Fruit fly (Drosophila melanogaster): ENCODE data around the gene TrissinR.
A peak's percentile ranks its signal among the peaks of the same experiment; 100 is the strongest.

The TrissinR gene

dm6 chr2L:5797977-5798376 lies 25.8 kb upstream of the TrissinR start (continued):
- TF ChIP-seq knrl (GFP tag; IDR thresholded peaks at IDR 0.05; ENCODE audit: partially characterized antibody) = no peak
- TF ChIP-seq CG10209 (GFP tag; optimal IDR thresholded peaks at IDR 0.05) = peak; percentile 68
- TF ChIP-seq Sox102F (GFP tag; optimal IDR thresholded peaks at IDR 0.05) = peak; percentile 48
- no peak for TF ChIP-seq CG30431 (GFP tag; optimal IDR thresholded peaks at IDR 0.05)
- TF ChIP-seq CG4820 (GFP tag; optimal IDR thresholded peaks at IDR 0.05) = peak; percentile 5
- no peak for TF ChIP-seq pzg (GFP tag; optimal IDR thresholded peaks at IDR 0.05)
- peak; percentile 26 for TF ChIP-seq CG10654 (GFP tag; optimal IDR thresholded peaks at IDR 0.05)
- no peak for TF ChIP-seq Scr (GFP tag; IDR thresholded peaks at IDR 0.05; ENCODE audit: partially characterized antibody)
- no peak for TF ChIP-seq repo (GFP tag; optimal IDR thresholded peaks at IDR 0.05)
- TF ChIP-seq Hmr (GFP tag; optimal IDR thresholded peaks at IDR 0.05) = peak; percentile 80
- TF ChIP-seq danr (GFP tag; IDR thresholded peaks at IDR 0.05) = no peak
- no peak for TF ChIP-seq gcm (GFP tag; optimal IDR thresholded peaks at IDR 0.05)
- no peak for TF ChIP-seq chn (GFP tag; optimal IDR thresholded peaks at IDR 0.05)
- TF ChIP-seq Ets65A (GFP tag) = peak; percentile 71
- peak; percentile 63 for TF ChIP-seq CG2120 (GFP tag; optimal IDR thresholded peaks at IDR 0.05)
- TF ChIP-seq amos (GFP tag; IDR thresholded peaks at IDR 0.05; ENCODE audit: partially characterized antibody) = no peak
- peak; percentile 19 for TF ChIP-seq CG13123 (GFP tag; optimal IDR thresholded peaks at IDR 0.05)
- peak; percentile 61 for TF ChIP-seq CG15011 (GFP tag; optimal IDR thresholded peaks at IDR 0.05)
- peak; percentile 30 for TF ChIP-seq CG33213 (GFP tag; optimal IDR thresholded peaks at IDR 0.05)
- TF ChIP-seq Dref (GFP tag; IDR thresholded peaks at IDR 0.05) = no peak
- TF ChIP-seq jing (GFP tag; optimal IDR thresholded peaks at IDR 0.05) = no peak
- TF ChIP-seq CG8089 (GFP tag; optimal IDR thresholded peaks at IDR 0.05) = no peak
- peak; percentile 47 for TF ChIP-seq CG9727 (GFP tag; optimal IDR thresholded peaks at IDR 0.05)
- TF ChIP-seq tup (GFP tag; optimal IDR thresholded peaks at IDR 0.05) = peak; percentile 17
- TF ChIP-seq fd96Cb (tag; optimal IDR thresholded peaks at IDR 0.05) = peak; percentile 24
- TF ChIP-seq Bdp1 (GFP tag; optimal IDR thresholded peaks at IDR 0.05) = no peak
- no peak for TF ChIP-seq Kr (GFP tag; optimal IDR thresholded peaks at IDR 0.05)
- no peak for TF ChIP-seq bbx (GFP tag; IDR thresholded peaks at IDR 0.05; ENCODE audit: partially characterized antibody)
- peak; percentile 56 for TF ChIP-seq CG12104 (GFP tag; optimal IDR thresholded peaks at IDR 0.05)
- TF ChIP-seq scrt (GFP tag; optimal IDR thresholded peaks at IDR 0.05) = peak; percentile 46
- no peak for TF ChIP-seq CG17612 (GFP tag; IDR thresholded peaks at IDR 0.05)
- TF ChIP-seq CG17912 (GFP tag; optimal IDR thresholded peaks at IDR 0.05) = no peak
- no peak for TF ChIP-seq CG4617 (GFP tag; optimal IDR thresholded peaks at IDR 0.05; ENCODE audit: borderline replicate concordance)
- peak; percentile 65; the same call in 2 of the 3 replicates for TF ChIP-seq dysf (GFP tag; IDR thresholded peaks at IDR 0.05)
- no peak for TF ChIP-seq CG11085 (GFP tag; IDR thresholded peaks at IDR 0.05)
- TF ChIP-seq C15 (GFP tag; IDR thresholded peaks at IDR 0.05) = 0 out of 3 replicates have a peak, but pooled peaks have one; percentile 60
- no peak for TF ChIP-seq Chrac-16 (GFP tag; optimal IDR thresholded peaks at IDR 0.05)
- no peak for TF ChIP-seq CHES-1-like (GFP tag; optimal IDR thresholded peaks at IDR 0.05)
- TF ChIP-seq CG5180 (GFP tag; optimal IDR thresholded peaks at IDR 0.05) = no peak
- TF ChIP-seq CG42726 (GFP tag; IDR thresholded peaks at IDR 0.05; ENCODE audit: partially characterized antibody) = no peak
- TF ChIP-seq CG4404 (GFP tag; IDR thresholded peaks at IDR 0.05) = no peak
- peak; percentile 72 for TF ChIP-seq HHEX (GFP tag; optimal IDR thresholded peaks at IDR 0.05)
- no peak for TF ChIP-seq CG2202 (tag; optimal IDR thresholded peaks at IDR 0.05)
- no peak for TF ChIP-seq nom (GFP tag; optimal IDR thresholded peaks at IDR 0.05)
- TF ChIP-seq CG1792 (GFP tag; optimal IDR thresholded peaks at IDR 0.05) = peak; percentile 42
- TF ChIP-seq CG11695 (GFP tag; IDR thresholded peaks at IDR 0.05) = 0 out of 3 replicates have a peak, but pooled peaks have one; percentile 34
- no peak for TF ChIP-seq ato (GFP tag; IDR thresholded peaks at IDR 0.05; ENCODE audit: partially characterized antibody)
- TF ChIP-seq Gsc (GFP tag; IDR thresholded peaks at IDR 0.05) = no peak
- no peak for TF ChIP-seq fru (optimal IDR thresholded peaks at IDR 0.05)
- TF ChIP-seq CG15601 (tag; optimal IDR thresholded peaks at IDR 0.05) = no peak
- no peak for TF ChIP-seq CG31224 (GFP tag; IDR thresholded peaks at IDR 0.05)
